Worm (Caenorhabditis elegans): Measurements from ENCODE around the gene C52B9.19.

- TF ChIP-seq lsy-2 (tag; optimal IDR thresholded peaks at IDR 0.05) (no peak), pha-4 (tag; optimal IDR thresholded peaks at IDR 0.05) (no peak), zip-8 (tag; optimal IDR thresholded peaks at IDR 0.05) (no peak), bed-3 (GFP tag; optimal IDR thresholded peaks at IDR 0.05) (no peak), hlh-1 (tag; optimal IDR thresholded peaks at IDR 0.05) (peak; percentile 63), nhr-28 (tag; optimal IDR thresholded peaks at IDR 0.05) (no peak), nhr-12 (tag; optimal IDR thresholded peaks at IDR 0.05) (no peak), ztf-11 (tag; optimal IDR thresholded peaks at IDR 0.05) (no peak), unc-39 (tag; optimal IDR thresholded peaks at IDR 0.05) (no peak), elt-1 (tag; optimal IDR thresholded peaks at IDR 0.05; ENCODE audit: borderline replicate concordance, insufficient read depth) (no peak), unc-62 (GFP tag; optimal IDR thresholded peaks at IDR 0.05) (no peak), lin-32 (GFP tag; optimal IDR thresholded peaks at IDR 0.05) (no peak), M03D4.4 (tag; optimal IDR thresholded peaks at IDR 0.05) (no peak), elt-3 (tag; optimal IDR thresholded peaks at IDR 0.05) (no peak)
Observed at ce11 chrX:4294957-4295356, 12.6 kb downstream of the C52B9.19 start.

Measured in whole organism, mixed stage, embryonic.